Fruit fly (Drosophila melanogaster) whole organism, adult: ENCODE measurements around the gene BomT3.

Experiments used
- CG12768 ChIP-seq: fragments of 200-800 bp; sonication (Bioruptor generic); optimal IDR thresholded peaks from 2 replicates; lab custom pipeline; 2017; ENCODE audit warnings: missing biosample characterization, missing genetic modification characterization, mild to moderate bottlenecking, moderate library complexity, missing genetic modification reagents
- bab1 ChIP-seq: fragments of 200-800 bp; sonication (Bioruptor generic); optimal IDR thresholded peaks from 3 replicates; lab custom pipeline; 2019; ENCODE audit warnings: missing biosample characterization, mild to moderate bottlenecking, missing genetic modification characterization, moderate library complexity

dm6 chr3R:22067235-22067634, 19.0 kb downstream of the BomT3 start:
- no peak for TF ChIP-seq CG12768 (GFP tag; lab: Kevin White, UChicago)
- no peak for TF ChIP-seq bab1 (GFP tag; lab: Kevin White, UChicago)
